Worm (Caenorhabditis elegans) whole organism, late embryonic: Measurements from ENCODE around the gene hda-2.

Source experiments
- C08G9.2 ChIP-seq: sonication (generic microtip); optimal IDR thresholded peaks from 2 replicates; lab custom pipeline; 2016; ENCODE audit warnings: mild to moderate bottlenecking, missing genetic modification characterization, moderate library complexity, missing compliant biosample characterization
- C38D4.7 ChIP-seq: fragments of 200-800 bp; sonication (Bioruptor generic); optimal IDR thresholded peaks from 2 replicates; lab custom pipeline; 2018; ENCODE audit warnings: mild to moderate bottlenecking, missing genetic modification characterization, moderate library complexity, missing compliant biosample characterization
- F13H6.1 ChIP-seq: sonication (generic microtip); optimal IDR thresholded peaks from 2 replicates; lab custom pipeline; 2016; ENCODE audit warnings: missing genetic modification characterization, missing compliant biosample characterization
- K09A11.1 ChIP-seq: sonication (generic microtip); optimal IDR thresholded peaks from 2 replicates; lab custom pipeline; 2017; ENCODE audit warnings: antibody characterized with exemption, mild to moderate bottlenecking, missing genetic modification characterization, missing compliant biosample characterization; ENCODE audit not compliant: insufficient read depth
- Y22D7AL.16 ChIP-seq: sonication (generic microtip); optimal IDR thresholded peaks from 2 replicates; lab custom pipeline; 2016; ENCODE audit warnings: missing genetic modification characterization, missing compliant biosample characterization
- ahr-1 ChIP-seq: sonication (generic microtip); optimal IDR thresholded peaks from 2 replicates; lab custom pipeline; 2016; ENCODE audit warnings: missing genetic modification characterization, missing compliant biosample characterization
- ama-1 ChIP-seq: fragments of 150-350 bp; optimal IDR thresholded peaks from 2 replicates; lab custom pipeline; 2014
- ceh-14 ChIP-seq: sonication (generic microtip); optimal IDR thresholded peaks from 2 replicates; lab custom pipeline; 2016; ENCODE audit warnings: missing genotype, missing genetic modification characterization, missing compliant biosample characterization
- ceh-18 ChIP-seq: sonication (generic microtip); optimal IDR thresholded peaks from 2 replicates; lab custom pipeline; 2016; ENCODE audit warnings: missing genetic modification characterization, missing compliant biosample characterization
- ceh-24 ChIP-seq: sonication (generic microtip); optimal IDR thresholded peaks from 2 replicates; lab custom pipeline; 2016; ENCODE audit warnings: mild to moderate bottlenecking, missing genetic modification characterization, missing compliant biosample characterization
- ceh-31 ChIP-seq: sonication (generic microtip); optimal IDR thresholded peaks from 2 replicates; lab custom pipeline; 2016; ENCODE audit warnings: missing genetic modification characterization, missing compliant biosample characterization
- ceh-45 ChIP-seq: fragments of 200-800 bp; sonication (Bioruptor generic); IDR thresholded peaks from 2 replicates; pipeline ENCODE4 v1.3.6; 2022; ENCODE audit warnings: missing genetic modification reagents, missing genetic modification characterization, missing compliant biosample characterization
- ceh-48 ChIP-seq: sonication (generic microtip); optimal IDR thresholded peaks from 2 replicates; lab custom pipeline; 2016; ENCODE audit warnings: missing genetic modification characterization, inconsistent platforms, missing compliant biosample characterization
- ceh-9 ChIP-seq: sonication (generic microtip); optimal IDR thresholded peaks from 2 replicates; lab custom pipeline; 2016; ENCODE audit warnings: mild to moderate bottlenecking, missing genetic modification characterization, inconsistent platforms, missing compliant biosample characterization
- dmd-4 ChIP-seq: sonication (generic microtip); optimal IDR thresholded peaks from 2 replicates; lab custom pipeline; 2016; ENCODE audit warnings: borderline replicate concordance, missing genetic modification characterization, missing compliant biosample characterization
- dve-1 ChIP-seq: sonication (generic microtip); optimal IDR thresholded peaks from 2 replicates; lab custom pipeline; 2017; ENCODE audit warnings: antibody characterized with exemption, mild to moderate bottlenecking, missing genetic modification characterization, missing compliant biosample characterization
- elt-2 ChIP-seq: sonication (generic microtip); optimal IDR thresholded peaks from 2 replicates; lab custom pipeline; 2016; ENCODE audit warnings: missing genetic modification reagents, missing genetic modification characterization, missing compliant biosample characterization
- ets-4 ChIP-seq: sonication (generic microtip); optimal IDR thresholded peaks from 2 replicates; lab custom pipeline; 2016; ENCODE audit warnings: missing genetic modification characterization, missing compliant biosample characterization
- eyg-1 ChIP-seq: sonication (generic microtip); optimal IDR thresholded peaks from 2 replicates; lab custom pipeline; 2016; ENCODE audit warnings: missing genotype, missing genetic modification characterization, missing compliant biosample characterization
- fax-1 ChIP-seq: sonication (generic microtip); optimal IDR thresholded peaks from 2 replicates; lab custom pipeline; 2016; ENCODE audit warnings: missing genotype, missing genetic modification characterization, missing compliant biosample characterization
- fkh-6 ChIP-seq: sonication (generic microtip); optimal IDR thresholded peaks from 2 replicates; lab custom pipeline; 2016; ENCODE audit warnings: missing genetic modification characterization, missing compliant biosample characterization
- hlh-6 ChIP-seq: sonication (generic microtip); optimal IDR thresholded peaks from 2 replicates; lab custom pipeline; 2016; ENCODE audit warnings: missing genotype, missing genetic modification characterization, missing compliant biosample characterization
- hlh-8 ChIP-seq: sonication (generic microtip); optimal IDR thresholded peaks from 2 replicates; lab custom pipeline; 2016; ENCODE audit warnings: missing genotype, missing genetic modification characterization, missing compliant biosample characterization
- lin-11 ChIP-seq: fragments of 200-800 bp; sonication (Bioruptor generic); optimal IDR thresholded peaks from 2 replicates; lab custom pipeline; 2018; ENCODE audit warnings: mild to moderate bottlenecking, missing genetic modification characterization, missing compliant biosample characterization
- madf-2 ChIP-seq: sonication (generic microtip); optimal IDR thresholded peaks from 2 replicates; lab custom pipeline; 2017; ENCODE audit warnings: missing genetic modification characterization, missing compliant biosample characterization
- nfya-1 ChIP-seq: sonication (generic microtip); optimal IDR thresholded peaks from 2 replicates; lab custom pipeline; 2017; ENCODE audit warnings: missing genetic modification characterization, mild to moderate bottlenecking, missing compliant biosample characterization, antibody characterized with exemption, moderate library complexity
- nhr-232 ChIP-seq: sonication (generic microtip); optimal IDR thresholded peaks from 2 replicates; lab custom pipeline; 2016; ENCODE audit warnings: missing genetic modification characterization, missing compliant biosample characterization
- npax-4 ChIP-seq: sonication (generic microtip); optimal IDR thresholded peaks from 2 replicates; lab custom pipeline; 2016; ENCODE audit warnings: missing genetic modification characterization, missing compliant biosample characterization
- pag-3 ChIP-seq: sonication (generic microtip); optimal IDR thresholded peaks from 2 replicates; lab custom pipeline; 2016; ENCODE audit warnings: missing compliant biosample characterization, missing genetic modification characterization, borderline replicate concordance
- pat-9 ChIP-seq: fragments of 200-800 bp; sonication (Bioruptor generic); optimal IDR thresholded peaks from 2 replicates; lab custom pipeline; 2018; ENCODE audit warnings: mild to moderate bottlenecking, missing genetic modification characterization, moderate library complexity, missing compliant biosample characterization
- pha-2 ChIP-seq: sonication (generic microtip); optimal IDR thresholded peaks from 2 replicates; lab custom pipeline; 2017; ENCODE audit warnings: mild to moderate bottlenecking, missing genetic modification characterization, missing compliant biosample characterization
- pha-4 ChIP-seq: fragments of 150-350 bp; optimal IDR thresholded peaks from 2 replicates; lab custom pipeline; 2018; ENCODE audit warnings: missing biosample characterization, missing genetic modification reagents, missing genetic modification characterization
- pqm-1 ChIP-seq: sonication (generic microtip); optimal IDR thresholded peaks from 2 replicates; lab custom pipeline; 2016; ENCODE audit warnings: missing genetic modification characterization, missing compliant biosample characterization
- pros-1 ChIP-seq: fragments of 150-350 bp; optimal IDR thresholded peaks from 2 replicates; lab custom pipeline; 2014; ENCODE audit warnings: missing biosample characterization, missing genetic modification reagents, missing genetic modification characterization
- rnt-1 ChIP-seq: sonication (generic microtip); optimal IDR thresholded peaks from 2 replicates; lab custom pipeline; 2016; ENCODE audit warnings: missing genetic modification characterization, missing compliant biosample characterization
- sox-4 ChIP-seq: sonication (generic microtip); optimal IDR thresholded peaks from 2 replicates; lab custom pipeline; 2017; ENCODE audit warnings: mild to moderate bottlenecking, missing genetic modification characterization, inconsistent platforms, missing compliant biosample characterization
- syd-9 ChIP-seq: sonication (generic microtip); optimal IDR thresholded peaks from 2 replicates; lab custom pipeline; 2016; ENCODE audit warnings: mild to moderate bottlenecking, missing genetic modification characterization, moderate library complexity, missing compliant biosample characterization
- tbx-2 ChIP-seq: sonication (generic microtip); optimal IDR thresholded peaks from 2 replicates; lab custom pipeline; 2016; ENCODE audit warnings: missing genetic modification characterization, missing compliant biosample characterization
- tbx-7 ChIP-seq: sonication (generic microtip); optimal IDR thresholded peaks from 2 replicates; lab custom pipeline; 2016; ENCODE audit warnings: missing genotype, missing genetic modification characterization, missing compliant biosample characterization
- ttx-3 ChIP-seq: sonication (generic microtip); optimal IDR thresholded peaks from 2 replicates; lab custom pipeline; 2016; ENCODE audit warnings: missing genetic modification reagents, missing genetic modification characterization, missing compliant biosample characterization
- unc-42 ChIP-seq: sonication (generic microtip); optimal IDR thresholded peaks from 2 replicates; lab custom pipeline; 2016; ENCODE audit warnings: missing genotype, missing genetic modification characterization, missing compliant biosample characterization
- unc-55 ChIP-seq: sonication (generic microtip); optimal IDR thresholded peaks from 2 replicates; lab custom pipeline; 2017; ENCODE audit warnings: missing biosample characterization, missing genetic modification reagents, missing genetic modification characterization
- zip-5 ChIP-seq: sonication (generic microtip); optimal IDR thresholded peaks from 2 replicates; lab custom pipeline; 2016; ENCODE audit warnings: missing genetic modification characterization, missing compliant biosample characterization

The hda-2 gene

ce11 chrII:8059532-8059931 is 37.2 kb upstream of the hda-2 start:
- TF ChIP-seq pat-9 (tag; lab: Kevin White, UChicago), result no peak
- no peak for TF ChIP-seq dve-1
- TF ChIP-seq fax-1 (tag; lab: Kevin White, UChicago), result no peak
- TF ChIP-seq hlh-6 (tag; lab: Kevin White, UChicago), result no peak
- TF ChIP-seq ceh-31, result no peak
- TF ChIP-seq ceh-9 (tag; lab: Kevin White, UChicago), result no peak
- TF ChIP-seq C38D4.7 (GFP tag; lab: Kevin White, UChicago), result no peak
- TF ChIP-seq unc-55 (GFP tag; lab: Kevin White, UChicago), result no peak
- no peak for TF ChIP-seq nhr-232
- TF ChIP-seq ahr-1 (tag; lab: Kevin White, UChicago), result no peak
- no peak for TF ChIP-seq ceh-18 (tag; lab: Kevin White, UChicago)
- no peak for TF ChIP-seq pha-4
- TF ChIP-seq ama-1 (lab: Kevin White, UChicago), result no peak
- no peak for TF ChIP-seq ceh-24 (tag; lab: Kevin White, UChicago)
- no peak for TF ChIP-seq lin-11 (tag; lab: Kevin White, UChicago)
- TF ChIP-seq ceh-14 (tag; lab: Kevin White, UChicago), result no peak
- TF ChIP-seq pqm-1 (tag; lab: Kevin White, UChicago), result no peak
- no peak for TF ChIP-seq sox-4 (tag; lab: Kevin White, UChicago)
- no peak for TF ChIP-seq K09A11.1 (tag; lab: Kevin White, UChicago)
- TF ChIP-seq fkh-6 (tag; lab: Kevin White, UChicago), result no peak

ce11 chrII:8058769-8059168 is 36.4 kb upstream of the hda-2 start, which contains the start of gene T05H10.8:
Gene T05H10.8 (plus strand): TSS chrII:8059069.
- TF ChIP-seq ttx-3, result no peak
- no peak for TF ChIP-seq C08G9.2
- TF ChIP-seq hlh-8 (tag; lab: Kevin White, UChicago), result no peak
- TF ChIP-seq F13H6.1 (tag; lab: Kevin White, UChicago), result no peak
- no peak for TF ChIP-seq nhr-232
- no peak for TF ChIP-seq zip-5 (tag; lab: Kevin White, UChicago)
- TF ChIP-seq madf-2, result no peak
- TF ChIP-seq ceh-14 (tag; lab: Kevin White, UChicago), result no peak
- no peak for TF ChIP-seq fkh-6 (tag; lab: Kevin White, UChicago)
- TF ChIP-seq syd-9 (tag; lab: Kevin White, UChicago), result no peak

- no peak for TF ChIP-seq tbx-7
- no peak for TF ChIP-seq unc-42 (tag; lab: Kevin White, UChicago)
- no peak for TF ChIP-seq elt-2
- TF ChIP-seq pag-3, result no peak
- TF ChIP-seq eyg-1 (tag; lab: Kevin White, UChicago), result no peak
- TF ChIP-seq unc-55 (GFP tag; lab: Kevin White, UChicago), result no peak
- no peak for TF ChIP-seq ahr-1 (tag; lab: Kevin White, UChicago)
- TF ChIP-seq ceh-9 (tag; lab: Kevin White, UChicago), result no peak
- TF ChIP-seq pros-1 (tag; lab: Kevin White, UChicago), result no peak
- TF ChIP-seq rnt-1, result no peak
- no peak for TF ChIP-seq ceh-14 (tag; lab: Kevin White, UChicago)
- TF ChIP-seq tbx-2, result no peak
- no peak for TF ChIP-seq C38D4.7 (GFP tag; lab: Kevin White, UChicago)
- no peak for TF ChIP-seq Y22D7AL.16 (tag; lab: Kevin White, UChicago)
- TF ChIP-seq, all 69 proteins: peak for 0
Measured at ce11 chrII:8057911-8058310, 35.5 kb upstream of the hda-2 start.

- no peak for TF ChIP-seq pha-2
- TF ChIP-seq ceh-48, result no peak
- TF ChIP-seq ceh-45 (GFP tag; lab: Robert Waterston, UW), result no peak
- TF ChIP-seq tbx-7, result no peak
- no peak for TF ChIP-seq npax-4 (tag; lab: Kevin White, UChicago)
- no peak for TF ChIP-seq unc-42 (tag; lab: Kevin White, UChicago)
- TF ChIP-seq dmd-4, result no peak
- no peak for TF ChIP-seq ets-4
- TF ChIP-seq ceh-9 (tag; lab: Kevin White, UChicago), result no peak
- no peak for TF ChIP-seq Y22D7AL.16 (tag; lab: Kevin White, UChicago)
- no peak for TF ChIP-seq pat-9 (tag; lab: Kevin White, UChicago)
- no peak for TF ChIP-seq K09A11.1 (tag; lab: Kevin White, UChicago)
- no peak for TF ChIP-seq nfya-1 (tag; lab: Kevin White, UChicago)
Measured at ce11 chrII:8052850-8053249, 30.5 kb upstream of the hda-2 start, which contains the start of gene T05H10.4. Gene T05H10.4 (plus strand): TSS chrII:8053150.
